Worm (Caenorhabditis elegans) whole organism, L4 larva: Measurements from ENCODE around the gene T24F1.4.

Experiments used
- D1046.2 ChIP-seq: fragments of 200-800 bp; sonication (Bioruptor generic); IDR thresholded peaks from 2 replicates; pipeline ENCODE4 v1.3.6; 2022; ENCODE audit warnings: missing genetic modification characterization, missing compliant biosample characterization
- F26F4.8 ChIP-seq: fragments of 200-800 bp; sonication (Bioruptor generic); conservative IDR thresholded peaks from 2 replicates; pipeline ENCODE4 v1.3.6; 2022; ENCODE audit warnings: missing genetic modification characterization, missing compliant biosample characterization
- F37D6.2 ChIP-seq: sonication (generic microtip); optimal IDR thresholded peaks from 2 replicates; lab custom pipeline; 2016; ENCODE audit warnings: mild to moderate bottlenecking, missing genetic modification characterization, missing compliant biosample characterization
- F49E8.2 ChIP-seq: sonication (generic microtip); optimal IDR thresholded peaks from 2 replicates; lab custom pipeline; 2016; ENCODE audit warnings: missing compliant biosample characterization, mild to moderate bottlenecking, missing genetic modification characterization, borderline replicate concordance
- T20F7.1 ChIP-seq: fragments of 200-800 bp; sonication (Bioruptor generic); optimal IDR thresholded peaks from 2 replicates; lab custom pipeline; 2018; ENCODE audit warnings: mild to moderate bottlenecking, missing genetic modification characterization, missing compliant biosample characterization
- T26A8.4 ChIP-seq: fragments of 200-800 bp; sonication (Bioruptor generic); IDR thresholded peaks from 2 replicates; pipeline ENCODE4 v1.3.6; 2022; ENCODE audit warnings: missing genetic modification characterization, missing compliant biosample characterization
- Y75B8A.6 ChIP-seq: fragments of 200-800 bp; sonication (Bioruptor generic); IDR thresholded peaks from 2 replicates; pipeline ENCODE4 v1.3.6; 2022; ENCODE audit warnings: missing genetic modification reagents, missing genetic modification characterization, missing compliant biosample characterization
- ZK546.5 ChIP-seq, 2 experiments: sonication (generic microtip); optimal IDR thresholded peaks; 2 replicates each; lab custom pipeline; 2017; ENCODE audit warnings: missing biosample characterization in 2 of 2, missing genetic modification characterization in 2 of 2
- aly-2 ChIP-seq: sonication (generic microtip); optimal IDR thresholded peaks from 2 replicates; lab custom pipeline; 2018; ENCODE audit warnings: missing biosample characterization, missing genetic modification characterization
- ama-1 ChIP-seq: fragments of 150-350 bp; optimal IDR thresholded peaks from 2 replicates; lab custom pipeline; 2014; ENCODE audit warnings: inconsistent platforms, mixed read lengths
- arid-1 ChIP-seq: fragments of 200-800 bp; sonication (Bioruptor generic); conservative IDR thresholded peaks from 2 replicates; pipeline ENCODE4 v1.3.6; 2022; ENCODE audit warnings: missing genetic modification reagents, missing genetic modification characterization, missing compliant biosample characterization
- ceh-20 ChIP-seq: fragments of 200-800 bp; sonication (Bioruptor generic); IDR thresholded peaks from 2 replicates; pipeline ENCODE4 v1.3.6; 2022; ENCODE audit warnings: missing genetic modification reagents, missing genetic modification characterization, missing compliant biosample characterization
- ceh-44 ChIP-seq: fragments of 200-800 bp; sonication (Bioruptor generic); IDR thresholded peaks from 2 replicates; pipeline ENCODE4 v1.3.6; 2022; ENCODE audit warnings: missing genetic modification reagents, missing genetic modification characterization, missing compliant biosample characterization
- ceh-62 ChIP-seq: sonication (generic microtip); optimal IDR thresholded peaks from 2 replicates; lab custom pipeline; 2017; ENCODE audit warnings: missing biosample characterization, missing genetic modification characterization
- ceh-82 ChIP-seq: sonication (generic microtip); optimal IDR thresholded peaks from 2 replicates; lab custom pipeline; 2017; ENCODE audit warnings: missing biosample characterization, missing genetic modification characterization
- ces-1 ChIP-seq: fragments of 150-350 bp; sonication (generic microtip); optimal IDR thresholded peaks from 4 replicates; lab custom pipeline; 2014; ENCODE audit warnings: missing biosample characterization, missing genetic modification reagents, missing genetic modification characterization
- cey-2 ChIP-seq: sonication (generic microtip); optimal IDR thresholded peaks from 3 replicates; lab custom pipeline; 2017; ENCODE audit warnings: missing genetic modification characterization, mild to moderate bottlenecking, missing compliant biosample characterization, antibody characterized with exemption, borderline replicate concordance; ENCODE audit not compliant: insufficient read depth
- daf-19 ChIP-seq: fragments of 200-800 bp; sonication (Bioruptor generic); conservative IDR thresholded peaks from 2 replicates; pipeline ENCODE4 v1.3.6; 2022; ENCODE audit warnings: missing genetic modification characterization, missing compliant biosample characterization
- dmd-6 ChIP-seq: fragments of 200-800 bp; sonication (Bioruptor generic); IDR thresholded peaks from 2 replicates; pipeline ENCODE4 v1.3.6; 2022; ENCODE audit warnings: missing genetic modification reagents, missing genetic modification characterization, missing compliant biosample characterization
- dve-1 ChIP-seq: sonication (generic microtip); optimal IDR thresholded peaks from 2 replicates; lab custom pipeline; 2017; ENCODE audit warnings: antibody characterized with exemption, mild to moderate bottlenecking, missing genetic modification characterization, missing compliant biosample characterization; ENCODE audit not compliant: insufficient read depth
- egl-27 ChIP-seq: sonication (generic microtip); optimal IDR thresholded peaks from 3 replicates; lab custom pipeline; 2017; ENCODE audit warnings: missing biosample characterization, missing genetic modification reagents, missing genetic modification characterization
- fos-1 ChIP-seq: fragments of 150-350 bp; optimal IDR thresholded peaks from 2 replicates; lab custom pipeline; 2014; ENCODE audit warnings: missing biosample characterization, missing genetic modification characterization
- gei-8 ChIP-seq: fragments of 200-800 bp; sonication (Bioruptor generic); optimal IDR thresholded peaks from 2 replicates; lab custom pipeline; 2018; ENCODE audit warnings: mild to moderate bottlenecking, missing genetic modification characterization, missing compliant biosample characterization
- hif-1 ChIP-seq, 2 experiments: sonication (generic microtip); optimal IDR thresholded peaks; 2 replicates each; lab custom pipeline; 2016 to 2017; ENCODE audit warnings: missing compliant biosample characterization in 2 of 2, missing genetic modification characterization in 2 of 2, missing genetic modification reagents in 2 of 2, missing genotype in 2 of 2, mild to moderate bottlenecking in 1 of 2
- hlh-11 ChIP-seq: fragments of 200-800 bp; sonication (Bioruptor generic); optimal IDR thresholded peaks from 2 replicates; lab custom pipeline; 2018; ENCODE audit warnings: mild to moderate bottlenecking, missing genetic modification characterization, missing compliant biosample characterization
- jun-1 ChIP-seq: fragments of 150-350 bp; optimal IDR thresholded peaks from 2 replicates; lab custom pipeline; 2014; ENCODE audit warnings: missing biosample characterization, missing genetic modification reagents, missing genetic modification characterization
- lin-13 ChIP-seq: fragments of 150-350 bp; optimal IDR thresholded peaks from 2 replicates; lab custom pipeline; 2014; ENCODE audit warnings: missing biosample characterization, missing genetic modification reagents, missing genetic modification characterization
- lin-15B ChIP-seq: fragments of 150-350 bp; sonication (generic microtip); optimal IDR thresholded peaks from 3 replicates; lab custom pipeline; 2014; ENCODE audit warnings: missing biosample characterization, missing genetic modification characterization
- lsy-2 ChIP-seq, 2 experiments: fragments of 150-350 bp in 1 of 2; sonication (generic microtip) in 1 of 2; optimal IDR thresholded peaks; 2 replicates each; lab custom pipeline; 2014 to 2017; ENCODE audit warnings: missing biosample characterization in 2 of 2, missing genetic modification characterization in 2 of 2
- madf-5 ChIP-seq, 2 experiments: fragments of 200-800 bp; sonication (Bioruptor generic); IDR thresholded peaks; 2 replicates each; pipeline ENCODE4 v1.3.6; 2022; ENCODE audit warnings: missing compliant biosample characterization in 2 of 2, missing genetic modification characterization in 2 of 2
- mdt-29 ChIP-seq: fragments of 200-800 bp; sonication (Bioruptor generic); IDR thresholded peaks from 2 replicates; pipeline ENCODE4 v1.3.6; 2022; ENCODE audit warnings: missing genetic modification reagents, missing genetic modification characterization, missing compliant biosample characterization
- mxl-2 ChIP-seq: fragments of 200-800 bp; sonication (Bioruptor generic); conservative IDR thresholded peaks from 2 replicates; pipeline ENCODE4 v1.3.6; 2022; ENCODE audit warnings: missing genetic modification reagents, missing genetic modification characterization, missing compliant biosample characterization
- nhr-10 ChIP-seq: fragments of 150-350 bp; optimal IDR thresholded peaks from 2 replicates; lab custom pipeline; 2014; ENCODE audit warnings: missing biosample characterization, missing genetic modification characterization
- nhr-102 ChIP-seq: sonication (generic microtip); optimal IDR thresholded peaks from 2 replicates; lab custom pipeline; 2016; ENCODE audit warnings: mild to moderate bottlenecking, missing genetic modification characterization, moderate library complexity, missing compliant biosample characterization
- nhr-28 ChIP-seq: fragments of 150-350 bp; optimal IDR thresholded peaks from 2 replicates; lab custom pipeline; 2014; ENCODE audit warnings: missing biosample characterization, missing genetic modification characterization
- nhr-41 ChIP-seq: fragments of 200-800 bp; sonication (Bioruptor generic); IDR thresholded peaks from 2 replicates; pipeline ENCODE4 v1.3.6; 2022; ENCODE audit warnings: missing genetic modification reagents, missing genetic modification characterization, missing compliant biosample characterization
- nhr-6 ChIP-seq: fragments of 150-350 bp; optimal IDR thresholded peaks from 2 replicates; lab custom pipeline; 2014; ENCODE audit warnings: missing biosample characterization, missing genetic modification characterization
- nhr-77 ChIP-seq: fragments of 150-350 bp; optimal IDR thresholded peaks from 2 replicates; lab custom pipeline; 2014; ENCODE audit warnings: missing biosample characterization, missing genetic modification characterization
- pqm-1 ChIP-seq: sonication (generic microtip); optimal IDR thresholded peaks from 2 replicates; lab custom pipeline; 2017; ENCODE audit warnings: missing biosample characterization, missing genetic modification characterization
- rbr-2 ChIP-seq: sonication (generic microtip); optimal IDR thresholded peaks from 2 replicates; lab custom pipeline; 2016; ENCODE audit warnings: missing genotype, missing genetic modification characterization, missing compliant biosample characterization
- sdz-12 ChIP-seq: fragments of 200-800 bp; sonication (Bioruptor generic); optimal IDR thresholded peaks from 2 replicates; lab custom pipeline; 2018; ENCODE audit warnings: mild to moderate bottlenecking, missing genetic modification characterization, missing compliant biosample characterization
- set-16 ChIP-seq: fragments of 200-800 bp; sonication (Bioruptor generic); IDR thresholded peaks from 2 replicates; pipeline ENCODE4 v1.3.6; 2022; ENCODE audit warnings: missing genetic modification reagents, missing genetic modification characterization, missing compliant biosample characterization
- skn-1 ChIP-seq: fragments of 150-350 bp; optimal IDR thresholded peaks from 2 replicates; lab custom pipeline; 2014; ENCODE audit warnings: missing biosample characterization, missing genetic modification characterization
- snpc-1.2 ChIP-seq: fragments of 200-800 bp; sonication (Bioruptor generic); IDR thresholded peaks from 2 replicates; pipeline ENCODE4 v1.3.6; 2022; ENCODE audit warnings: missing genetic modification reagents, missing genetic modification characterization, missing compliant biosample characterization
- snpc-4 ChIP-seq: fragments of 150-350 bp; optimal IDR thresholded peaks from 2 replicates; lab custom pipeline; 2014; ENCODE audit warnings: missing biosample characterization, missing genetic modification characterization
- spr-1 ChIP-seq: sonication (generic microtip); optimal IDR thresholded peaks from 2 replicates; lab custom pipeline; 2016; ENCODE audit warnings: mild to moderate bottlenecking, missing genetic modification characterization, missing compliant biosample characterization
- unc-39 ChIP-seq: sonication (generic microtip); optimal IDR thresholded peaks from 2 replicates; lab custom pipeline; 2017; ENCODE audit warnings: missing biosample characterization, missing genetic modification characterization
- vab-7 ChIP-seq: fragments of 200-800 bp; sonication (Bioruptor generic); IDR thresholded peaks from 2 replicates; pipeline ENCODE4 v1.3.6; 2022; ENCODE audit warnings: missing genetic modification reagents, missing genetic modification characterization, missing compliant biosample characterization
- zfp-2 ChIP-seq: sonication (generic microtip); optimal IDR thresholded peaks from 2 replicates; lab custom pipeline; 2016; ENCODE audit warnings: mild to moderate bottlenecking, missing genetic modification characterization, missing compliant biosample characterization
- zfp-3 ChIP-seq: fragments of 200-800 bp; sonication (Bioruptor generic); conservative IDR thresholded peaks from 2 replicates; pipeline ENCODE4 v1.3.6; 2022; ENCODE audit warnings: missing genetic modification reagents, missing genetic modification characterization, missing compliant biosample characterization
- zip-11 ChIP-seq: fragments of 200-800 bp; sonication (Bioruptor generic); IDR thresholded peaks from 2 replicates; pipeline ENCODE4 v1.3.6; 2022; ENCODE audit warnings: missing genetic modification characterization, missing compliant biosample characterization
- ztf-7 ChIP-seq: fragments of 150-350 bp; optimal IDR thresholded peaks from 2 replicates; lab custom pipeline; 2014; ENCODE audit warnings: missing biosample characterization, missing genetic modification characterization

T24F1.4 gene

ce11 chrII:11290109-11290784, 23.8 kb downstream of the T24F1.4 start, which contains the start of gene C47G2.3:
Gene C47G2.3, minus strand, starts transcription at chrII:11290159.
- TF ChIP-seq rbr-2 (tag; lab: Kevin White, UChicago) (peak; percentile 25), dve-1 (peak; percentile 60), ceh-44 (GFP tag; lab: Robert Waterston, UW) (no peak), set-16 (GFP tag; lab: Robert Waterston, UW) (no peak), ZK546.5 (tag; optimal IDR thresholded peaks at IDR 0.05; lab: Kevin White, UChicago) (no peak), nhr-10 (tag; lab: Kevin White, UChicago) (no peak), mxl-2 (GFP tag; lab: Robert Waterston, UW) (no peak), ztf-7 (tag; lab: Kevin White, UChicago) (no peak), nhr-77 (tag; lab: Kevin White, UChicago) (no peak), fos-1 (tag; lab: Kevin White, UChicago) (no peak), cey-2 (tag; lab: Kevin White, UChicago) (no peak), ceh-82 (tag; lab: Kevin White, UChicago) (no peak), snpc-4 (tag; lab: Kevin White, UChicago) (no peak), nhr-102 (tag; lab: Kevin White, UChicago) (peak; percentile 2), spr-1 (tag; lab: Kevin White, UChicago) (no peak), T20F7.1 (GFP tag; lab: Kevin White, UChicago) (no peak), aly-2 (tag; lab: Kevin White, UChicago) (no peak), ceh-62 (tag; lab: Kevin White, UChicago) (no peak), zfp-3 (GFP tag; lab: Robert Waterston, UW) (no peak), D1046.2 (GFP tag; lab: Robert Waterston, UW) (no peak), hlh-11 (tag; lab: Kevin White, UChicago) (peak; percentile 27), gei-8 (GFP tag; lab: Kevin White, UChicago) (no peak), nhr-41 (no peak), pqm-1 (tag; lab: Kevin White, UChicago) (no peak), arid-1 (GFP tag; lab: Robert Waterston, UW) (no peak), F37D6.2 (tag; lab: Kevin White, UChicago) (no peak), ceh-20 (GFP tag; lab: Robert Waterston, UW) (no peak), ces-1 (GFP tag; lab: Kevin White, UChicago) (no peak), vab-7 (GFP tag; lab: Robert Waterston, UW) (no peak), T26A8.4 (GFP tag; lab: Robert Waterston, UW) (no peak), F49E8.2 (tag; lab: Kevin White, UChicago) (no peak), lin-13 (no peak), nhr-28 (tag; lab: Kevin White, UChicago) (no peak), mdt-29 (GFP tag; lab: Robert Waterston, UW) (no peak), jun-1 (no peak), ama-1 (lab: Kevin White, UChicago) (no peak), egl-27 (no peak), skn-1 (no peak), madf-5 (GFP tag; IDR thresholded peaks at IDR 0.05; lab: Robert Waterston, UW) (no peak), snpc-1.2 (no peak), zip-11 (no peak), Y75B8A.6 (GFP tag; lab: Robert Waterston, UW) (no peak), sdz-12 (GFP tag; lab: Kevin White, UChicago) (no peak), dmd-6 (GFP tag; lab: Robert Waterston, UW) (peak; percentile 51), F26F4.8 (GFP tag; lab: Robert Waterston, UW) (no peak), zfp-2 (no peak), hif-1 (tag; optimal IDR thresholded peaks at IDR 0.05; lab: Kevin White, UChicago) (peak in 1 of 2 experiments; percentile 42), nhr-6 (peak; percentile 58), lsy-2 (tag; optimal IDR thresholded peaks at IDR 0.05; lab: Kevin White, UChicago) (peak in 1 of 2 experiments; percentile 73), daf-19 (GFP tag; lab: Robert Waterston, UW) (no peak), unc-39 (tag; lab: Kevin White, UChicago) (no peak), lin-15B (tag; lab: Kevin White, UChicago) (no peak)
